Fruit fly (Drosophila melanogaster) whole organism, adult: ENCODE measurements around the gene CG17264.

Experiments used
- CG11617 ChIP-seq: fragments of 200-800 bp; sonication (Bioruptor generic); optimal IDR thresholded peaks from 2 replicates; lab custom pipeline; 2017; ENCODE audit warnings: mild to moderate bottlenecking, missing biosample characterization, missing genetic modification reagents, missing genetic modification characterization
- CG12768 ChIP-seq: fragments of 200-800 bp; sonication (Bioruptor generic); optimal IDR thresholded peaks from 2 replicates; lab custom pipeline; 2017; ENCODE audit warnings: missing biosample characterization, missing genetic modification characterization, mild to moderate bottlenecking, moderate library complexity, missing genetic modification reagents
- CG14711 ChIP-seq: fragments of 200-800 bp; sonication (Bioruptor generic); optimal IDR thresholded peaks from 2 replicates; lab custom pipeline; 2018; ENCODE audit warnings: missing biosample characterization, mild to moderate bottlenecking, missing genetic modification characterization, moderate library complexity
- CG33017 ChIP-seq: fragments of 200-800 bp; sonication (Bioruptor generic); optimal IDR thresholded peaks from 2 replicates; lab custom pipeline; 2018; ENCODE audit warnings: missing biosample characterization, mild to moderate bottlenecking, missing genetic modification characterization, moderate library complexity
- CG5204 ChIP-seq: fragments of 200-800 bp; sonication (Bioruptor generic); optimal IDR thresholded peaks from 2 replicates; lab custom pipeline; 2016; ENCODE audit warnings: missing biosample characterization, missing genetic modification characterization
- Clk ChIP-seq: fragments of 200-800 bp; sonication (Bioruptor generic); optimal IDR thresholded peaks from 2 replicates; lab custom pipeline; 2017; ENCODE audit warnings: missing biosample characterization, missing genetic modification characterization
- Hr96 ChIP-seq: fragments of 200-800 bp; sonication (Bioruptor generic); optimal IDR thresholded peaks from 2 replicates; lab custom pipeline; 2016; ENCODE audit warnings: missing biosample characterization, missing genetic modification characterization
- Mnt ChIP-seq: fragments of 200-800 bp; sonication (Bioruptor generic); optimal IDR thresholded peaks from 2 replicates; lab custom pipeline; 2016; ENCODE audit warnings: missing biosample characterization, mild to moderate bottlenecking, missing genetic modification characterization
- bab1 ChIP-seq: fragments of 200-800 bp; sonication (Bioruptor generic); optimal IDR thresholded peaks from 3 replicates; lab custom pipeline; 2019; ENCODE audit warnings: missing biosample characterization, mild to moderate bottlenecking, missing genetic modification characterization, moderate library complexity
- cnc ChIP-seq, 2 experiments: fragments of >200 bp; optimal IDR thresholded peaks; 2 replicates each; lab custom pipeline; 2017
- kay ChIP-seq: fragments of 200-800 bp; sonication (Bioruptor generic); peaks from one replicate; lab custom pipeline; 2016; ENCODE audit warnings: missing biosample characterization, missing genetic modification characterization, borderline replicate concordance
- ovo ChIP-seq: fragments of 200-800 bp; sonication (Bioruptor generic); optimal IDR thresholded peaks from 2 replicates; lab custom pipeline; 2016; ENCODE audit warnings: missing biosample characterization, missing genetic modification characterization
- pad ChIP-seq: fragments of 200-800 bp; sonication (Bioruptor generic); optimal IDR thresholded peaks from 3 replicates; lab custom pipeline; 2017; ENCODE audit warnings: missing biosample characterization, missing genetic modification characterization, mild to moderate bottlenecking, moderate library complexity, missing genetic modification reagents
- toe ChIP-seq: fragments of 200-800 bp; sonication (Bioruptor generic); optimal IDR thresholded peaks from 2 replicates; lab custom pipeline; 2016; ENCODE audit warnings: missing biosample characterization, missing genetic modification characterization

DNA sequence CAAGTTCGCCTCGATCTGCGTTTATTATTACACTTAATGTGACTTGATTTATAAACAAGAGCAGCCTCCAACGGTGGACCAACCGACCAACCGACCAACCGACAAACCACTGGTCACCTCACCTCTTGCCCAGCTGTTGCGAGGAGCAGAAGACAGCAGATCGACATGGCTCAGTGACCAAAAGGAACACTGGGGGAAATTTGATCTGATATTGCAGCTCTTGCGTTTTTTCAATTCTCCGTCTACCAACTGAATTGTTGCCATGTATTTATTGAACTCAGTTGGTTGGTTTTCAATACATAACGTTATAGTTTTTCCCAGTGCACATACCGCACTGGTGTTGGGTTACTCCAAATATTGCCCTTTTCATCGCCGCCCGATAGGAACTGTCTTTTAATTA, 13.7 kb upstream of the CG17264 start:
- no peak for TF ChIP-seq pad
- TF ChIP-seq CG11617 (GFP tag; lab: Kevin White, UChicago), result no peak
- no peak for TF ChIP-seq toe (GFP tag; lab: Kevin White, UChicago)
- TF ChIP-seq CG33017 (tag; lab: Kevin White, UChicago), result no peak
- no peak for TF ChIP-seq Clk
- no peak for TF ChIP-seq ovo (GFP tag; lab: Kevin White, UChicago)
- no peak for TF ChIP-seq kay
- no peak for TF ChIP-seq CG12768 (GFP tag; lab: Kevin White, UChicago)
- TF ChIP-seq CG14711 (tag; lab: Kevin White, UChicago), result no peak
- TF ChIP-seq CG5204 (GFP tag; lab: Kevin White, UChicago), result no peak
- no peak for TF ChIP-seq Mnt (GFP tag; lab: Kevin White, UChicago)
- no peak for TF ChIP-seq cnc (optimal IDR thresholded peaks at IDR 0.05; lab: Kevin White, UChicago)
- TF ChIP-seq bab1 (GFP tag; lab: Kevin White, UChicago), result no peak
- no peak for TF ChIP-seq Hr96 (GFP tag; lab: Kevin White, UChicago)
